Fruit fly (Drosophila melanogaster) whole organism, embryonic: ENCODE results near the gene CG46512.
"Not testable (repeated sequence)": the region's sequence is repeated elsewhere in the genome, so short reads cannot be mapped to it uniquely, and the experiment has no call there.

Experiments
- Antp ChIP-seq: fragments of 200-800 bp; sonication (Bioruptor generic); optimal IDR thresholded peaks from 3 replicates; lab custom pipeline; 2016; ENCODE audit warnings: missing biosample characterization, missing genetic modification characterization
- Doc2 ChIP-seq: fragments of 200-800 bp; sonication (Bioruptor generic); IDR thresholded peaks from 2 replicates; pipeline ENCODE4 v1.3.6; 2022; ENCODE audit warnings: missing biosample characterization, missing genetic modification characterization

- not testable (repeated sequence) for TF ChIP-seq Doc2 (GFP tag; lab: Robert Waterston, UW); Antp (GFP tag; lab: Kevin White, UChicago)
These were observed 14.7 kb downstream of the CG46512 start, which contains the start of gene CG46515 for dm6 chrX:22201883-22202282.
